Worm (Caenorhabditis elegans): ENCODE results near the gene M01H9.2.

DNA sequence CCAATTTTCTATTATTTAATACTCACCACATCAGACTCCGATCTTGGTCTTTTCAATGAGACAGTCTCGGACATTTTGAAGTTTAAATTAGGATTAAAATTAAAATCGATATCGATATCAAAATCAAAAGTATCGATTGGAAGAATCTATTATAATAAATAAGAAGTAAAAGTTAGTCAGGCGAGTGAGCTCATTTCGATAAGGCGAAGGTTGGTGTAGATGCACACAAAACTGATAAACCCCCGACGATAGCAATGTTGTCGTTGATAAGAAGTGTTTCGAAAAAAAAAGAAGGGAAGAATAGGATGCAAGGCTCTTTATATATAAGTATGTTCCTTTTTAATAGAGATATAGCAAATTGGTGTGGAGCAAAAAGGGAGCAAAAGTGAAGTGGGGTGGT lies 19.5 kb upstream of the M01H9.2 start, which contains the start of gene M01H9.4:
- TF ChIP-seq lin-13 (GFP tag; optimal IDR thresholded peaks at IDR 0.05) (no peak), F13H6.1 (tag; optimal IDR thresholded peaks at IDR 0.05) (no peak), nhr-6 (tag; optimal IDR thresholded peaks at IDR 0.05) (no peak), nhr-77 (tag; optimal IDR thresholded peaks at IDR 0.05) (no peak), elt-3 (tag; optimal IDR thresholded peaks at IDR 0.05) (no peak), crh-2 (tag; optimal IDR thresholded peaks at IDR 0.05) (no peak), egl-27 (tag; optimal IDR thresholded peaks at IDR 0.05) (no peak), blmp-1 (tag; optimal IDR thresholded peaks at IDR 0.05; ENCODE audit: insufficient read depth) (no peak), ztf-11 (tag; optimal IDR thresholded peaks at IDR 0.05) (no peak), sma-9 (GFP tag; optimal IDR thresholded peaks at IDR 0.05) (peak; percentile 49), sma-9 (tag; optimal IDR thresholded peaks at IDR 0.05) (no peak), skn-1 (tag; optimal IDR thresholded peaks at IDR 0.05) (no peak), sem-4 (tag; optimal IDR thresholded peaks at IDR 0.05) (no peak), elt-1 (tag; optimal IDR thresholded peaks at IDR 0.05) (no peak)

Measured in whole organism, L2 larva.